4 fruit fly cellular contexts compared by ENCODE assay signal in genomic region chr2L:9513771-9514170, dm6.
A peak's percentile ranks its signal among the peaks of the same experiment; 100 is the strongest.
TF ChIP-seq lines count a peak whose summit lies in the region.

No protein-coding gene starts in this region.

- TF ChIP-seq CTCF in whole organism, embryonic (GFP tag; optimal IDR thresholded peaks at IDR 0.05; lab: Kevin White, UChicago): no peak

TF ChIP-seq in whole organism, adult, 20 proteins besides CTCF, POLR2A, EP300 and RAD21:
- TF ChIP-seq Crg-1 (GFP tag; optimal IDR thresholded peaks at IDR 0.05; lab: Kevin White, UChicago): no peak
- TF ChIP-seq CG7045 (GFP tag; optimal IDR thresholded peaks at IDR 0.05; lab: Kevin White, UChicago): no peak
- TF ChIP-seq bab1 (GFP tag; optimal IDR thresholded peaks at IDR 0.05; lab: Kevin White, UChicago): no peak
- no peak for TF ChIP-seq ovo (GFP tag; optimal IDR thresholded peaks at IDR 0.05; lab: Kevin White, UChicago)
- TF ChIP-seq CG7101 (tag; optimal IDR thresholded peaks at IDR 0.05; lab: Kevin White, UChicago): no peak
- no peak for TF ChIP-seq CG1620 (GFP tag; optimal IDR thresholded peaks at IDR 0.05; lab: Kevin White, UChicago)
- no peak for TF ChIP-seq tj (GFP tag; optimal IDR thresholded peaks at IDR 0.05; lab: Kevin White, UChicago)
- TF ChIP-seq CG5204 (GFP tag; optimal IDR thresholded peaks at IDR 0.05; lab: Kevin White, UChicago): no peak
- peak; percentile 9 for TF ChIP-seq kay (GFP tag; lab: Kevin White, UChicago; ENCODE audit: borderline replicate concordance)
- TF ChIP-seq toe (GFP tag; optimal IDR thresholded peaks at IDR 0.05; lab: Kevin White, UChicago): no peak
- no peak for TF ChIP-seq CG14711 (tag; optimal IDR thresholded peaks at IDR 0.05; lab: Kevin White, UChicago)
- TF ChIP-seq CG12768 (GFP tag; optimal IDR thresholded peaks at IDR 0.05; lab: Kevin White, UChicago): no peak
- TF ChIP-seq CG11617 (GFP tag; optimal IDR thresholded peaks at IDR 0.05; lab: Kevin White, UChicago): no peak
- TF ChIP-seq CG33017 (tag; optimal IDR thresholded peaks at IDR 0.05; lab: Kevin White, UChicago): peak; percentile 15
- no peak for TF ChIP-seq Hr96 (GFP tag; optimal IDR thresholded peaks at IDR 0.05; lab: Kevin White, UChicago)
- TF ChIP-seq cnc (optimal IDR thresholded peaks at IDR 0.05; lab: Kevin White, UChicago): no peak
- TF ChIP-seq cic (GFP tag; optimal IDR thresholded peaks at IDR 0.05; lab: Kevin White, UChicago): peak; percentile 48
- TF ChIP-seq Clk (GFP tag; optimal IDR thresholded peaks at IDR 0.05; lab: Kevin White, UChicago): no peak
- TF ChIP-seq pad (GFP tag; optimal IDR thresholded peaks at IDR 0.05; lab: Kevin White, UChicago): no peak
- peak; percentile 26 for TF ChIP-seq Mnt (GFP tag; optimal IDR thresholded peaks at IDR 0.05; lab: Kevin White, UChicago)

TF ChIP-seq in whole organism, embryonic, 481 proteins besides CTCF, POLR2A, EP300 and RAD21:
- no peak for TF ChIP-seq CG5180 (GFP tag; optimal IDR thresholded peaks at IDR 0.05; lab: Kevin White, UChicago)
- no peak for TF ChIP-seq CG11247 (GFP tag; IDR thresholded peaks at IDR 0.05; lab: Robert Waterston, UW)
- no peak for TF ChIP-seq CG6854 (GFP tag; optimal IDR thresholded peaks at IDR 0.05; lab: Kevin White, UChicago)
- no peak for TF ChIP-seq Max (GFP tag; optimal IDR thresholded peaks at IDR 0.05; lab: Kevin White, UChicago)
- peak; percentile 44 for TF ChIP-seq exex (tag; optimal IDR thresholded peaks at IDR 0.05; lab: Kevin White, UChicago)
- no peak for TF ChIP-seq Ada2b (GFP tag; IDR thresholded peaks at IDR 0.05; lab: Robert Waterston, UW)
- peak; percentile 25 for TF ChIP-seq sens (GFP tag; lab: Kevin White, UChicago)
- no peak for TF ChIP-seq zfh2 (GFP tag; optimal IDR thresholded peaks at IDR 0.05; lab: Kevin White, UChicago)
- no peak for TF ChIP-seq Doc3 (GFP tag; IDR thresholded peaks at IDR 0.05; lab: Robert Waterston, UW; ENCODE audit: partially characterized antibody)
- no peak for TF ChIP-seq HLH4C (GFP tag; IDR thresholded peaks at IDR 0.05; lab: Robert Waterston, UW; ENCODE audit: partially characterized antibody)
- TF ChIP-seq CG11696 (GFP tag; IDR thresholded peaks at IDR 0.05; lab: Robert Waterston, UW): no peak
- TF ChIP-seq CG30431 (GFP tag; optimal IDR thresholded peaks at IDR 0.05; lab: Kevin White, UChicago): no peak
TF ChIP-seq in whole organism, embryonic: peak in this region for 2.

TF ChIP-seq in whole organism, prepupa, 60 proteins besides CTCF, POLR2A, EP300 and RAD21:
- peak; percentile 86 for TF ChIP-seq vri (GFP tag; optimal IDR thresholded peaks at IDR 0.05; lab: Kevin White, UChicago)
- TF ChIP-seq CG8632 (GFP tag; optimal IDR thresholded peaks at IDR 0.05; lab: Kevin White, UChicago): no peak
- peak; percentile 76 for TF ChIP-seq Eip93F (GFP tag; optimal IDR thresholded peaks at IDR 0.05; lab: Kevin White, UChicago)
- TF ChIP-seq CG3919 (GFP tag; optimal IDR thresholded peaks at IDR 0.05; lab: Kevin White, UChicago): no peak
TF ChIP-seq in whole organism, prepupa: peak in this region for 2.

TF ChIP-seq in whole organism, wandering third instar larva, 38 proteins besides CTCF, POLR2A, EP300 and RAD21:
- TF ChIP-seq N (GFP tag; optimal IDR thresholded peaks at IDR 0.05; lab: Kevin White, UChicago) (no peak), CrebA (GFP tag; optimal IDR thresholded peaks at IDR 0.05; lab: Kevin White, UChicago; ENCODE audit: borderline replicate concordance) (no peak), HLH106 (tag; optimal IDR thresholded peaks at IDR 0.05; lab: Kevin White, UChicago) (no peak), foxo (GFP tag; optimal IDR thresholded peaks at IDR 0.05; lab: Kevin White, UChicago) (no peak), Jra (GFP tag; optimal IDR thresholded peaks at IDR 0.05; lab: Kevin White, UChicago) (no peak), jim (GFP tag; optimal IDR thresholded peaks at IDR 0.05; lab: Kevin White, UChicago) (no peak), sage (GFP tag; optimal IDR thresholded peaks at IDR 0.05; lab: Kevin White, UChicago) (no peak), Myc (optimal IDR thresholded peaks at IDR 0.05; lab: Kevin White, UChicago) (no peak), Dif (GFP tag; optimal IDR thresholded peaks at IDR 0.05; lab: Kevin White, UChicago; ENCODE audit: partially characterized antibody) (no peak), fru (GFP tag; optimal IDR thresholded peaks at IDR 0.05; lab: Kevin White, UChicago) (no peak), h (GFP tag; optimal IDR thresholded peaks at IDR 0.05; lab: Kevin White, UChicago) (peak; percentile 9), Hr83 (GFP tag; optimal IDR thresholded peaks at IDR 0.05; lab: Kevin White, UChicago; ENCODE audit: poor library complexity, severe bottlenecking) (no peak), Hr78 (GFP tag; optimal IDR thresholded peaks at IDR 0.05; lab: Kevin White, UChicago) (no peak), rgr (GFP tag; optimal IDR thresholded peaks at IDR 0.05; lab: Kevin White, UChicago) (peak; percentile 8), Rel (GFP tag; optimal IDR thresholded peaks at IDR 0.05; lab: Kevin White, UChicago) (no peak), Rel (tag; optimal IDR thresholded peaks at IDR 0.05; lab: Kevin White, UChicago) (peak; percentile 50), Sp1 (GFP tag; optimal IDR thresholded peaks at IDR 0.05; lab: Kevin White, UChicago) (peak; percentile 14), dsf (GFP tag; optimal IDR thresholded peaks at IDR 0.05; lab: Kevin White, UChicago; ENCODE audit: borderline replicate concordance) (no peak)
TF ChIP-seq in whole organism, wandering third instar larva: peak in this region for 4.
